Worm (Caenorhabditis elegans) whole organism, young adult: ENCODE measurements around the gene F09F9.5.

Source experiments
- K11D2.4 ChIP-seq: fragments of 200-800 bp; sonication (Bioruptor generic); IDR thresholded peaks from 2 replicates; pipeline ENCODE4 v1.3.6; 2022; ENCODE audit warnings: missing genetic modification reagents, missing genetic modification characterization, missing compliant biosample characterization
- hsf-1 ChIP-seq: fragments of 200-800 bp; sonication (Bioruptor generic); IDR thresholded peaks from 2 replicates; pipeline ENCODE4 v1.3.6; 2022; ENCODE audit warnings: missing genetic modification reagents, missing genetic modification characterization, missing compliant biosample characterization
- madf-10 ChIP-seq: sonication (generic microtip); optimal IDR thresholded peaks from 2 replicates; lab custom pipeline; 2016; ENCODE audit warnings: mild to moderate bottlenecking, missing genetic modification characterization, missing compliant biosample characterization
- nhr-80 ChIP-seq: sonication (generic microtip); optimal IDR thresholded peaks from 2 replicates; lab custom pipeline; 2016; ENCODE audit warnings: missing genetic modification characterization, missing compliant biosample characterization
- tlf-1 ChIP-seq: fragments of 200-800 bp; sonication (Bioruptor generic); optimal IDR thresholded peaks from 2 replicates; lab custom pipeline; 2018; ENCODE audit warnings: mild to moderate bottlenecking, missing genetic modification characterization, missing compliant biosample characterization
- unc-130 ChIP-seq: sonication (generic microtip); optimal IDR thresholded peaks from 2 replicates; lab custom pipeline; 2016; ENCODE audit warnings: missing genetic modification reagents, missing genetic modification characterization, missing compliant biosample characterization
- unc-62 ChIP-seq: fragments of 150-350 bp; optimal IDR thresholded peaks from 2 replicates; lab custom pipeline; 2014; ENCODE audit warnings: missing biosample characterization, missing genetic modification reagents, missing genetic modification characterization
- xnd-1 ChIP-seq: sonication (generic microtip); optimal IDR thresholded peaks from 2 replicates; lab custom pipeline; 2016; ENCODE audit warnings: missing genotype, missing genetic modification reagents, missing genetic modification characterization, missing compliant biosample characterization
- zim-3 ChIP-seq: sonication (generic microtip); optimal IDR thresholded peaks from 2 replicates; lab custom pipeline; 2017; ENCODE audit warnings: mild to moderate bottlenecking, missing genetic modification characterization, moderate library complexity, missing compliant biosample characterization

- TF ChIP-seq tlf-1 (no peak), zim-3 (tag; lab: Kevin White, UChicago) (no peak), madf-10 (no peak), unc-62 (no peak), hsf-1 (GFP tag; lab: Robert Waterston, UW) (no peak), unc-130 (GFP tag; lab: Kevin White, UChicago) (no peak), xnd-1 (tag; lab: Kevin White, UChicago) (no peak), K11D2.4 (no peak), nhr-80 (no peak)
Measured at ce11 chrX:4079264-4079663, 38.5 kb upstream of the F09F9.5 start, which contains the start of gene T06F4.1.
